Worm (Caenorhabditis elegans) whole organism, mixed stage, embryonic: ENCODE measurements around the gene B0285.3.

ENCODE experiments used
- elt-3 ChIP-seq: fragments of 150-350 bp; optimal IDR thresholded peaks from 2 replicates; lab custom pipeline; 2014; ENCODE audit warnings: missing biosample characterization, missing genetic modification characterization
- lin-13 ChIP-seq: fragments of 150-350 bp; optimal IDR thresholded peaks from 2 replicates; lab custom pipeline; 2014; ENCODE audit warnings: missing biosample characterization, missing genetic modification characterization
- nhr-237 ChIP-seq: fragments of 150-350 bp; optimal IDR thresholded peaks from 2 replicates; lab custom pipeline; 2014; ENCODE audit warnings: missing biosample characterization, missing genetic modification characterization
- pha-4 ChIP-seq: fragments of 150-350 bp; optimal IDR thresholded peaks from 2 replicates; lab custom pipeline; 2018; ENCODE audit warnings: missing biosample characterization, missing genetic modification reagents, missing genetic modification characterization
- snpc-4 ChIP-seq: fragments of 150-350 bp; optimal IDR thresholded peaks from 2 replicates; lab custom pipeline; 2014; ENCODE audit warnings: missing biosample characterization, missing genetic modification characterization
- unc-120 ChIP-seq: sonication (generic microtip); optimal IDR thresholded peaks from 2 replicates; lab custom pipeline; 2017; ENCODE audit warnings: missing genetic modification characterization, missing compliant biosample characterization; ENCODE audit not compliant: poor library complexity, severe bottlenecking
- unc-62 ChIP-seq: fragments of 150-350 bp; optimal IDR thresholded peaks from 2 replicates; lab custom pipeline; 2014; ENCODE audit warnings: missing biosample characterization, missing genetic modification reagents, missing genetic modification characterization
- ztf-11 ChIP-seq: fragments of 150-350 bp; optimal IDR thresholded peaks from 2 replicates; lab custom pipeline; 2014; ENCODE audit warnings: missing biosample characterization, missing genetic modification characterization

DNA sequence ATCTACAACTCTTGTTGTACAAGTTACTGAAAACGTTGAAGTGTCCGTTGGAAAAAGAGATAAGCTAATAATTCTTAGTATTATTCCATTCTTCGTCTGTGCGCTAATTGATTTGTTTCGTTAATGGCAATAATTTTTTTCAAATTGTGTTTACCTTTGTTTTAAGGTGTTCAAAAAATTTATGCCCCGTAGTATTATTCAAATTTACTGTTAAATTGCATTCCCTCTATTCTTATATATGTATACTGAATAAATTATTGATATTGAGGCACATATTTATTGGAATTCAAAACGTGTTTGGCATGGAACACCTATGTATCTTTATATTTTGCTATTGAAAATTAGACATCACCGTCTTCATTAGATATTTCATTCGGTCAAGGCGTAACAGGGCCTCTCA lies 31.7 kb upstream of the B0285.3 start, which contains the start of gene pals-26:
- no peak for TF ChIP-seq elt-3
- TF ChIP-seq pha-4 (tag; lab: Kevin White, UChicago) = no peak
- no peak for TF ChIP-seq lin-13 (tag; lab: Kevin White, UChicago)
- no peak for TF ChIP-seq unc-120 (tag; lab: Kevin White, UChicago)
- no peak for TF ChIP-seq snpc-4 (tag; lab: Kevin White, UChicago)
- no peak for TF ChIP-seq unc-62 (GFP tag; lab: Kevin White, UChicago)
- no peak for TF ChIP-seq nhr-237 (tag; lab: Kevin White, UChicago)
- no peak for TF ChIP-seq ztf-11
